Fruit fly (Drosophila melanogaster): ENCODE measurements around the gene Moe.

DNA sequence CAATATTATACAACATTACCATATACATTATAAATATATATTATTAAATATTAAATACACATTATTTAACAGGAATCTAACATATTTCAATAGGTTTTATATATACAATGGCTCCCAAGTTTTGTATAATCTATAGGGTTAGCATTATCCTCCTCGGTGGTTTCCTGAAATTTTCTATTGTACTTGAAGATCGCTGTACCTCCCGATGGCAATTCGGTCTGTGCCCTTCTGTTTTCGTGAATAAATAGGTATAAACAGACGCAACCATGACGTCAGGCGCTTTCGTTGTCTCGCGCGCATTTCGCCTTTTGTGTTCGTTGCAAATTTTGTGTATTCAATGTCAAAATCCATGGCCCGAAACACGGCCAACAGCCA is 3.1 kb downstream of the Moe start:
- TF ChIP-seq ss (GFP tag; optimal IDR thresholded peaks at IDR 0.05), result no peak
- TF ChIP-seq vri (GFP tag; optimal IDR thresholded peaks at IDR 0.05), result no peak
- no peak for TF ChIP-seq acj6 (GFP tag; optimal IDR thresholded peaks at IDR 0.05)
- TF ChIP-seq CG6854 (GFP tag; optimal IDR thresholded peaks at IDR 0.05), result no peak
- no peak for TF ChIP-seq CG6276 (GFP tag; optimal IDR thresholded peaks at IDR 0.05)
- TF ChIP-seq CG15336 (GFP tag; IDR thresholded peaks at IDR 0.05), result no peak
- no peak for TF ChIP-seq OdsH (GFP tag; optimal IDR thresholded peaks at IDR 0.05)
- no peak for TF ChIP-seq net (GFP tag; optimal IDR thresholded peaks at IDR 0.05)
- no peak for TF ChIP-seq CG16779 (tag; optimal IDR thresholded peaks at IDR 0.05)

Measured in whole organism, prepupa.